Worm (Caenorhabditis elegans) whole organism, late embryonic: ENCODE results near the gene abu-10.

Source experiments
- F13H6.1 ChIP-seq: sonication (generic microtip); optimal IDR thresholded peaks from 2 replicates; lab custom pipeline; 2016; ENCODE audit warnings: missing genetic modification characterization, missing compliant biosample characterization
- ama-1 ChIP-seq: fragments of 150-350 bp; optimal IDR thresholded peaks from 2 replicates; lab custom pipeline; 2014
- ceh-18 ChIP-seq: sonication (generic microtip); optimal IDR thresholded peaks from 2 replicates; lab custom pipeline; 2016; ENCODE audit warnings: missing genetic modification characterization, missing compliant biosample characterization
- hlh-13 ChIP-seq: fragments of 200-800 bp; sonication (Bioruptor generic); optimal IDR thresholded peaks from 2 replicates; lab custom pipeline; 2018; ENCODE audit warnings: mild to moderate bottlenecking, missing genetic modification characterization, missing compliant biosample characterization
- npax-4 ChIP-seq: sonication (generic microtip); optimal IDR thresholded peaks from 2 replicates; lab custom pipeline; 2016; ENCODE audit warnings: missing genetic modification characterization, missing compliant biosample characterization
- pha-4 ChIP-seq: fragments of 150-350 bp; optimal IDR thresholded peaks from 2 replicates; lab custom pipeline; 2018; ENCODE audit warnings: missing biosample characterization, missing genetic modification reagents, missing genetic modification characterization

DNA sequence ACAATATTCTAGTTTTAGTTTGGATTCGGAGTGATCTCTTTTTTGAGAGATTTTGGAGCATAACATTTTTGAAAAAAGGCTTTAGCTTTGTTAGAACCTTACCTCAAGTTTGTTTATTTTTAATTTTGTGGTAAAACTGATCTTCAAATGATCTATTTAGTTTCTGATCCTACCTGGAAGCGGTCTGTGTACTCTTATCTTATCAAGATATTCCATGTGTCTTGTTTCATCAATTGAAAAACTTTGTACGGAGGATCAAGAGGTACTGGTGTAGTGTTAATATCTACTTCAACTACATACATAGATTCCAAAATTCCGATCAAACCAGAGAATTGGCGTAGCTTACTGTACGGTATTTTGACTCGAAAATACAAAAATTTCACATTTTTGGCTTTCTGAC is 42.2 kb upstream of the abu-10 start:
- TF ChIP-seq ama-1 (lab: Kevin White, UChicago) (no peak), pha-4 (no peak), hlh-13 (GFP tag; lab: Kevin White, UChicago) (no peak), F13H6.1 (tag; lab: Kevin White, UChicago) (no peak), npax-4 (tag; lab: Kevin White, UChicago) (no peak), ceh-18 (tag; lab: Kevin White, UChicago) (no peak)
